Worm (Caenorhabditis elegans) whole organism, young adult: Measurements from ENCODE around the gene nhr-137.

Experiments
- B0035.1 ChIP-seq: sonication (generic microtip); optimal IDR thresholded peaks from 2 replicates; lab custom pipeline; 2016; ENCODE audit warnings: missing genetic modification characterization, mild to moderate bottlenecking, missing compliant biosample characterization, missing genotype, missing genetic modification reagents
- B0336.3 ChIP-seq: fragments of 200-800 bp; sonication (Bioruptor generic); IDR thresholded peaks from 2 replicates; pipeline ENCODE4 v1.3.6; 2022; ENCODE audit warnings: missing genetic modification characterization, missing compliant biosample characterization
- C06A6.2 ChIP-seq: fragments of 200-800 bp; sonication (Bioruptor generic); conservative IDR thresholded peaks from 2 replicates; pipeline ENCODE4 v1.3.6; 2022; ENCODE audit warnings: missing genetic modification characterization, missing compliant biosample characterization
- D2030.7 ChIP-seq: fragments of 200-800 bp; sonication (Bioruptor generic); IDR thresholded peaks from 2 replicates; pipeline ENCODE4 v1.3.6; 2022; ENCODE audit warnings: missing genetic modification reagents, missing genetic modification characterization, missing compliant biosample characterization
- F10E7.11 ChIP-seq: sonication (generic microtip); optimal IDR thresholded peaks from 2 replicates; lab custom pipeline; 2017; ENCODE audit warnings: mild to moderate bottlenecking, missing genetic modification characterization, moderate library complexity, missing compliant biosample characterization
- F23B12.7 ChIP-seq: sonication (generic microtip); optimal IDR thresholded peaks from 2 replicates; lab custom pipeline; 2017; ENCODE audit warnings: missing genetic modification characterization, mild to moderate bottlenecking, missing compliant biosample characterization, antibody characterized with exemption, moderate library complexity; ENCODE audit not compliant: insufficient read depth
- F57A8.1 ChIP-seq: fragments of 200-800 bp; sonication (Bioruptor generic); optimal IDR thresholded peaks from 2 replicates; lab custom pipeline; 2018; ENCODE audit warnings: mild to moderate bottlenecking, missing genetic modification characterization, moderate library complexity, missing compliant biosample characterization
- Y53F4B.3 ChIP-seq: fragments of 200-800 bp; sonication (Bioruptor generic); IDR thresholded peaks from 2 replicates; pipeline ENCODE4 v1.3.6; 2022; ENCODE audit warnings: missing genetic modification reagents, missing genetic modification characterization, missing compliant biosample characterization
- atf-7 ChIP-seq: sonication (generic microtip); optimal IDR thresholded peaks from 2 replicates; lab custom pipeline; 2017; ENCODE audit warnings: mild to moderate bottlenecking, missing genetic modification characterization, missing compliant biosample characterization
- attf-3 ChIP-seq: fragments of 200-800 bp; sonication (Bioruptor generic); conservative IDR thresholded peaks from 2 replicates; pipeline ENCODE4 v1.3.6; 2022; ENCODE audit warnings: missing genetic modification reagents, missing genetic modification characterization, missing compliant biosample characterization
- bed-2 ChIP-seq: fragments of 200-800 bp; sonication (Bioruptor generic); IDR thresholded peaks from 2 replicates; pipeline ENCODE4 v1.3.6; 2022; ENCODE audit warnings: missing genetic modification reagents, missing genetic modification characterization, missing compliant biosample characterization
- cebp-1 ChIP-seq, 2 experiments: fragments of 200-800 bp in 1 of 2; sonication (Bioruptor generic) in 1 of 2; sonication (generic microtip) in 1 of 2; IDR thresholded peaks in 1 of 2; optimal IDR thresholded peaks in 1 of 2; 2 replicates each; pipeline versions ENCODE4 v1.3.6 to Lab custom; 2017 to 2022; ENCODE audit warnings: missing compliant biosample characterization in 2 of 2, missing genetic modification characterization in 2 of 2, mild to moderate bottlenecking in 1 of 2, missing genetic modification reagents in 1 of 2, moderate library complexity in 1 of 2
- ceh-58 ChIP-seq: fragments of 200-800 bp; sonication (Bioruptor generic); IDR thresholded peaks from 2 replicates; pipeline ENCODE4 v1.3.6; 2022; ENCODE audit warnings: missing genetic modification characterization, missing compliant biosample characterization
- dox-1 ChIP-seq: fragments of 200-800 bp; sonication (Bioruptor generic); IDR thresholded peaks from 2 replicates; pipeline ENCODE4 v1.3.6; 2022; ENCODE audit warnings: missing genetic modification reagents, missing genetic modification characterization, missing compliant biosample characterization
- egl-44 ChIP-seq: fragments of 200-800 bp; sonication (Bioruptor generic); IDR thresholded peaks from 2 replicates; pipeline ENCODE4 v1.3.6; 2022; ENCODE audit warnings: missing genetic modification reagents, missing genetic modification characterization, missing compliant biosample characterization
- gei-17 ChIP-seq: fragments of 200-800 bp; sonication (Bioruptor generic); optimal IDR thresholded peaks from 2 replicates; lab custom pipeline; 2018; ENCODE audit warnings: mild to moderate bottlenecking, missing genetic modification characterization, missing compliant biosample characterization
- him-1 ChIP-seq: sonication (generic microtip); optimal IDR thresholded peaks from 2 replicates; lab custom pipeline; 2016; ENCODE audit warnings: missing genotype, missing genetic modification reagents, missing genetic modification characterization, missing compliant biosample characterization
- hmg-1.2 ChIP-seq: fragments of 200-800 bp; sonication (Bioruptor generic); IDR thresholded peaks from 2 replicates; pipeline ENCODE4 v1.3.6; 2022; ENCODE audit warnings: missing genetic modification reagents, missing genetic modification characterization, missing compliant biosample characterization
- let-526 ChIP-seq: fragments of 200-800 bp; sonication (Bioruptor generic); IDR thresholded peaks from 2 replicates; pipeline ENCODE4 v1.3.6; 2022; ENCODE audit warnings: missing genetic modification reagents, missing genetic modification characterization, missing compliant biosample characterization
- lin-26 ChIP-seq: fragments of 200-800 bp; sonication (Bioruptor generic); IDR thresholded peaks from 2 replicates; pipeline ENCODE4 v1.3.6; 2022; ENCODE audit warnings: missing genetic modification reagents, missing genetic modification characterization, missing compliant biosample characterization
- lin-35 ChIP-seq, 3 experiments: fragments of 150-350 bp in 2 of 3; sonication (generic microtip) in 1 of 3; optimal IDR thresholded peaks; 2 replicates each; lab custom pipeline; 2014 to 2018; ENCODE audit warnings: missing biosample characterization in 3 of 3, missing genetic modification characterization in 3 of 3, missing genetic modification reagents in 3 of 3
- madf-3 ChIP-seq: fragments of 200-800 bp; sonication (Bioruptor generic); IDR thresholded peaks from 2 replicates; pipeline ENCODE4 v1.3.6; 2022; ENCODE audit warnings: missing genetic modification reagents, missing genetic modification characterization, missing compliant biosample characterization
- mes-4 ChIP-seq: sonication (generic microtip); optimal IDR thresholded peaks from 2 replicates; lab custom pipeline; 2016; ENCODE audit warnings: missing genotype, missing genetic modification characterization, missing compliant biosample characterization
- nfya-1 ChIP-seq: sonication (generic microtip); optimal IDR thresholded peaks from 2 replicates; lab custom pipeline; 2017; ENCODE audit warnings: antibody characterized with exemption, missing compliant biosample characterization, missing genetic modification characterization, borderline replicate concordance; ENCODE audit not compliant: insufficient read depth
- nfya-2 ChIP-seq: fragments of 200-800 bp; sonication (Bioruptor generic); IDR thresholded peaks from 2 replicates; pipeline ENCODE4 v1.3.6; 2022; ENCODE audit warnings: missing genetic modification reagents, missing genetic modification characterization, missing compliant biosample characterization
- nhr-120 ChIP-seq: fragments of 200-800 bp; sonication (Bioruptor generic); IDR thresholded peaks from 2 replicates; pipeline ENCODE4 v1.3.6; 2022; ENCODE audit warnings: missing genetic modification characterization, missing compliant biosample characterization
- nhr-80 ChIP-seq: sonication (generic microtip); optimal IDR thresholded peaks from 2 replicates; lab custom pipeline; 2016; ENCODE audit warnings: missing genetic modification characterization, missing compliant biosample characterization
- pha-4 ChIP-seq: fragments of 150-350 bp; sonication (generic microtip); optimal IDR thresholded peaks from 2 replicates; lab custom pipeline; 2014; ENCODE audit warnings: missing biosample characterization, missing genetic modification reagents, missing genetic modification characterization
- rec-8 ChIP-seq, 2 experiments: sonication (generic microtip); optimal IDR thresholded peaks; 2 replicates each; lab custom pipeline; 2016; ENCODE audit warnings: mild to moderate bottlenecking in 2 of 2, missing genetic modification characterization in 2 of 2, missing genetic modification reagents in 2 of 2, missing genotype in 2 of 2, missing biosample characterization in 1 of 2, missing compliant biosample characterization in 1 of 2, moderate library complexity in 1 of 2
- rpc-1 ChIP-seq, 2 experiments: fragments of 150-350 bp in 1 of 2; sonication (generic microtip) in 1 of 2; optimal IDR thresholded peaks; 2 replicates each; lab custom pipeline; 2014 to 2018; ENCODE audit warnings: missing biosample characterization in 1 of 2, missing genetic modification characterization in 1 of 2, missing genetic modification reagents in 1 of 2, missing genotype in 1 of 2
- sea-2 ChIP-seq: fragments of 200-800 bp; sonication (Bioruptor generic); IDR thresholded peaks from 2 replicates; pipeline ENCODE4 v1.3.6; 2022; ENCODE audit warnings: missing genetic modification characterization, missing compliant biosample characterization
- snpc-1.3 ChIP-seq: sonication (generic microtip); optimal IDR thresholded peaks from 2 replicates; lab custom pipeline; 2017; ENCODE audit warnings: missing genetic modification characterization, mild to moderate bottlenecking, missing compliant biosample characterization, antibody characterized with exemption, moderate library complexity, missing genotype, missing genetic modification reagents; ENCODE audit not compliant: insufficient read depth
- somi-1 ChIP-seq: fragments of 200-800 bp; sonication (Bioruptor generic); optimal IDR thresholded peaks from 2 replicates; lab custom pipeline; 2018; ENCODE audit warnings: mild to moderate bottlenecking, missing genetic modification characterization, missing compliant biosample characterization
- tbp1 ChIP-seq: fragments of 200-800 bp; sonication (Bioruptor generic); optimal IDR thresholded peaks from 2 replicates; lab custom pipeline; 2018; ENCODE audit warnings: mild to moderate bottlenecking, missing genetic modification characterization, missing compliant biosample characterization
- unc-130 ChIP-seq: sonication (generic microtip); optimal IDR thresholded peaks from 2 replicates; lab custom pipeline; 2016; ENCODE audit warnings: missing genetic modification reagents, missing genetic modification characterization, missing compliant biosample characterization
- unc-62 ChIP-seq: fragments of 150-350 bp; optimal IDR thresholded peaks from 2 replicates; lab custom pipeline; 2014; ENCODE audit warnings: missing biosample characterization, missing genetic modification reagents, missing genetic modification characterization
- ztf-25 ChIP-seq: fragments of 200-800 bp; sonication (Bioruptor generic); IDR thresholded peaks from 2 replicates; pipeline ENCODE4 v1.3.6; 2022; ENCODE audit warnings: missing genetic modification reagents, missing genetic modification characterization, missing compliant biosample characterization
- ztf-26 ChIP-seq: sonication (generic microtip); optimal IDR thresholded peaks from 2 replicates; lab custom pipeline; 2017; ENCODE audit warnings: missing genetic modification characterization, missing compliant biosample characterization
- ztf-3 ChIP-seq: fragments of 200-800 bp; sonication (Bioruptor generic); optimal IDR thresholded peaks from 2 replicates; lab custom pipeline; 2018; ENCODE audit warnings: mild to moderate bottlenecking, missing genetic modification characterization, missing compliant biosample characterization

The nhr-137 gene

DNA sequence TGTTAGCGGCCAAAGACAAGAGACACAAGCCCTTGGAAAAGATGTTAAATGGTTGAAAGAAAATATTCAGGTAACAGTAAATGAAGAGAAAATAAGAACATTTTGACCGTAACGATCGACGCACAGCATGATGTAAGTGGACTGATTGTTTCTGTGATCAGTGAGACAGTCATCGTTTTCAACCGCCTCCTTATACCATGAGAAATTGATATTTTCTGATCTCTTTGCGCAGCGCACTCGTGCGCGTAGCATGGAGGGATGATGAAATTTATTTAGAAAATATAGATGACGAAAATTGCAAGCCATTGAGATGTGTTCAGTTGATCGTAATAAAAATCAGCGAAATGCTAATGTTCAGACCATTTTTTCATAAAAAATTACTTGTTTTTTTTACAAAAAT, 19.2 kb downstream of the nhr-137 start:
- no peak for TF ChIP-seq tbp1 (GFP tag; lab: Kevin White, UChicago)
- no peak for TF ChIP-seq let-526 (GFP tag; lab: Robert Waterston, UW)
- no peak for TF ChIP-seq cebp-1 (GFP tag; IDR thresholded peaks at IDR 0.05; lab: Robert Waterston, UW)
- TF ChIP-seq cebp-1 (tag; optimal IDR thresholded peaks at IDR 0.05; lab: Kevin White, UChicago): peak; percentile 48
- no peak for TF ChIP-seq pha-4
- TF ChIP-seq nhr-120 (GFP tag; lab: Robert Waterston, UW): no peak
- no peak for TF ChIP-seq dox-1 (GFP tag; lab: Robert Waterston, UW)
- TF ChIP-seq, all 124 proteins: peak for 1

DNA sequence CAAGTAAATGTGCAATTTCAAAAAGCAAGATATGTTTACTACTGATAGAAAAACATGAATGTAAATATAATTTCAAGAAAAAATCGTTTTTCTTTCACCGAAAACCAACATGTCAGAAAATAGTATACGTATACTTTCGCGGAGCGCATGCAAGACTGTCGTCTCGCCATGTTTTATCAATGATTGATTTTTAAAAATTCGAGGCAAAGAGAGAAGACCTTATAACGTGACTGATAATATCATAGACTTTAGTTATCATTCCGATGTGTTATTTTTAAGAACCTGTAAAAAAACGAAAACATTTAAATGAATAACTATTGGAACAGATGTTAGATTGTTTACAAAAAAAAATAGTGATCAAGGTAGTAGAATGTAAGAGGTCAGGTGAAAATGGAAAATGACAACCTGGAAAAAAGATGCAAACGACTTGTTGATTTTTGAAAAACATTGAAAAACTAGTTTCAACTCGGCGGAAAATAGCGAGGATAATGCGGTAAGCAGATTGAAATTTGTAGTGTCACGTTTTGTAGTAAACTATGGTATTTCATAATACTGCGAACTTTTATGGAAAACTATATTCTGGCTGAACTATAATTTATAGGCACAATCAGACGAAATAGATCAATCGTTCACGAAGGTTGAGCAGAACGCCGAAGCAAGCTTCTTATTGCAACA, 22.3 kb downstream of the nhr-137 start:
- TF ChIP-seq nfya-1 (tag; lab: Kevin White, UChicago): no peak
- no peak for TF ChIP-seq rec-8 (tag; optimal IDR thresholded peaks at IDR 0.05; lab: Kevin White, UChicago)
- TF ChIP-seq ztf-25: no peak
- TF ChIP-seq unc-62 (GFP tag; lab: Kevin White, UChicago): no peak
- TF ChIP-seq attf-3: no peak
- peak; percentile 56 for TF ChIP-seq nhr-80 (tag; lab: Kevin White, UChicago)
- TF ChIP-seq hmg-1.2: no peak
- TF ChIP-seq cebp-1 (GFP tag; IDR thresholded peaks at IDR 0.05; lab: Robert Waterston, UW): no peak
- TF ChIP-seq cebp-1 (tag; optimal IDR thresholded peaks at IDR 0.05; lab: Kevin White, UChicago): peak; percentile 56
- no peak for TF ChIP-seq rpc-1 (optimal IDR thresholded peaks at IDR 0.05; lab: Kevin White, UChicago)
- TF ChIP-seq rpc-1 (tag; optimal IDR thresholded peaks at IDR 0.05; lab: Kevin White, UChicago): no peak
- TF ChIP-seq him-1: no peak
- TF ChIP-seq Y53F4B.3 (GFP tag; lab: Robert Waterston, UW): no peak
- no peak for TF ChIP-seq D2030.7
- TF ChIP-seq mes-4 (tag; lab: Kevin White, UChicago): no peak
- TF ChIP-seq, all 124 proteins: peak for 2

ce11 chrX:6644971-6645704, 23.7 kb downstream of the nhr-137 start, which contains the start of gene C56E10.3:
C56E10.3 (plus strand) TSS chrX:6645654.
- TF ChIP-seq nhr-80 (tag; lab: Kevin White, UChicago): peak; percentile 56
- peak; percentile 77 for TF ChIP-seq pha-4
- TF ChIP-seq hmg-1.2: no peak
- no peak for TF ChIP-seq B0336.3 (GFP tag; lab: Robert Waterston, UW)
- TF ChIP-seq cebp-1 (GFP tag; IDR thresholded peaks at IDR 0.05; lab: Robert Waterston, UW): peak; percentile 54; the same call in 1 of the 2 replicates
- TF ChIP-seq cebp-1 (tag; optimal IDR thresholded peaks at IDR 0.05; lab: Kevin White, UChicago): peak; percentile 63

DNA sequence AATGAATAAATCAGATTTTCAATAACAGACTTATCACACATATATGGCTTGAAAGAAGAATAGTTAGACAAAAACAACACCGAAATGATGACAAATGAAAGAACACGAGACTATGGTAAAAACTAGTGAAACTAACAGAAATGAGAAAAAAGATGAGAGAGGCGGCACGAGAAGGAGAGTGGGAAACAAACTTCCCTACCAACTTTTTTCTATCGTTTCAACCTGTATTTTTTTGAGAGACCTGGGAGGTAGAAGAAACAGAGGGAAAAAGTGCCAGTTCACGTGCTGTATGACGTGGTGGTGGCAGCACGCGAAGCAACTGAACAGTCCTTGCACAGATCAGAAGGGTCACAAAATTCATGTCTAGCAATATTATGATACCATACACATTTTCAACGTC, 26.0 kb downstream of the nhr-137 start:
- TF ChIP-seq madf-3: no peak
- no peak for TF ChIP-seq snpc-1.3 (tag; lab: Kevin White, UChicago)
- TF ChIP-seq ceh-58: no peak
- no peak for TF ChIP-seq C06A6.2 (GFP tag; lab: Robert Waterston, UW)
- TF ChIP-seq cebp-1 (GFP tag; IDR thresholded peaks at IDR 0.05; lab: Robert Waterston, UW): 0 out of 2 replicates have a peak, but pooled peaks have one; percentile 41
- TF ChIP-seq cebp-1 (tag; optimal IDR thresholded peaks at IDR 0.05; lab: Kevin White, UChicago): peak; percentile 67
- no peak for TF ChIP-seq gei-17 (GFP tag; lab: Kevin White, UChicago)
- TF ChIP-seq lin-26: 0 out of 2 replicates have a peak, but pooled peaks have one; percentile 31
- peak; percentile 28 for TF ChIP-seq atf-7
- TF ChIP-seq sea-2 (GFP tag; lab: Robert Waterston, UW): no peak
- no peak for TF ChIP-seq bed-2 (GFP tag; lab: Robert Waterston, UW)
- TF ChIP-seq lin-35 (GFP tag; optimal IDR thresholded peaks at IDR 0.05; lab: Kevin White, UChicago): no peak
- peak; percentile 23 for TF ChIP-seq ztf-26 (tag; lab: Kevin White, UChicago)
- no peak for TF ChIP-seq F10E7.11 (tag; lab: Kevin White, UChicago)
- no peak for TF ChIP-seq unc-130
- no peak for TF ChIP-seq F23B12.7 (tag; lab: Kevin White, UChicago)
- TF ChIP-seq egl-44 (GFP tag; lab: Robert Waterston, UW): no peak
- TF ChIP-seq somi-1 (GFP tag; lab: Kevin White, UChicago): peak; percentile 58
- 0 out of 2 replicates have a peak, but pooled peaks have one; percentile 6 for TF ChIP-seq nfya-2 (GFP tag; lab: Robert Waterston, UW)
- TF ChIP-seq B0035.1 (tag; lab: Kevin White, UChicago): no peak
- no peak for TF ChIP-seq ztf-3 (GFP tag; lab: Kevin White, UChicago)
- no peak for TF ChIP-seq F57A8.1 (GFP tag; lab: Kevin White, UChicago)
